Fruit fly (Drosophila melanogaster): ENCODE results near the gene Nf1.
A peak's percentile ranks its signal among the peaks of the same experiment; 100 is the strongest.

Nf1 gene

dm6 chr3R:26017771-26018731 lies 35.2 kb downstream of the Nf1 start (continued):
- peak; percentile 61 for TF ChIP-seq Hr4 (GFP tag; optimal IDR thresholded peaks at IDR 0.05)
- TF ChIP-seq CG8119 (GFP tag; IDR thresholded peaks at IDR 0.05), result peak; percentile 90
- peak; percentile 94 for TF ChIP-seq Ets96B (tag; optimal IDR thresholded peaks at IDR 0.05)
- TF ChIP-seq dsx (GFP tag; optimal IDR thresholded peaks at IDR 0.05; ENCODE audit: poor library complexity, severe bottlenecking), result peak; percentile 95
- TF ChIP-seq Hr39 (GFP tag; optimal IDR thresholded peaks at IDR 0.05), result peak; percentile 25
- TF ChIP-seq esn (GFP tag; optimal IDR thresholded peaks at IDR 0.05), result peak; percentile 92
- peak; percentile 83 for TF ChIP-seq Sox15 (GFP tag; optimal IDR thresholded peaks at IDR 0.05)
- no peak; the same call in 1 of the 2 replicates for TF ChIP-seq CG11294 (GFP tag; IDR thresholded peaks at IDR 0.05)
- peak; percentile 54 for TF ChIP-seq Gug (GFP tag; IDR thresholded peaks at IDR 0.05)
- TF ChIP-seq Eip78C (GFP tag), result peak; percentile 97
- TF ChIP-seq CG8632 (GFP tag; optimal IDR thresholded peaks at IDR 0.05), result peak; percentile 94
- TF ChIP-seq eg (GFP tag; IDR thresholded peaks at IDR 0.05), result peak; percentile 68
- TF ChIP-seq CG3032 (tag; optimal IDR thresholded peaks at IDR 0.05), result peak; percentile 95
- TF ChIP-seq CG6854 (GFP tag; optimal IDR thresholded peaks at IDR 0.05), result peak; percentile 90

DNA sequence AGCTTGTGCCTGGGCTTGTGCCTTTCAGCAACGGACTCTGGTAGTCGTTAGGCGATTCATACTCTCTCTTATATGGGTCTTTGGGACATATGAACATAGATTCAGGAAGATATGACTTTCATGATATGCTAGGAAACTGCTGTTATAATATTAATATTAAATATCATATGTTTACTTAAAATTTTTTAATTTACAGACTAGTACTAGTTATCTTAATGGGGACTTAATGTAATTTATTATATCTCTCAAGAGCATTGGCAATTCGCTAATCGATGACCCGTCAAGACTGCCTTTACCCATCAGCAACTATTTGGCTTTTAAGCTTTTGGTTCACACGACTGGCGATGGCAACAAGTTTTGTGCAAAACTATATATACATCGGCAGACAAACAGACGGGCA lies 36.4 kb downstream of the Nf1 start:
- TF ChIP-seq svp (GFP tag) (no peak), Eip93F (GFP tag; optimal IDR thresholded peaks at IDR 0.05) (no peak), topi (GFP tag; optimal IDR thresholded peaks at IDR 0.05) (no peak), OdsH (GFP tag; optimal IDR thresholded peaks at IDR 0.05) (peak; percentile 64), net (GFP tag; optimal IDR thresholded peaks at IDR 0.05) (peak; percentile 39), Ets21C (GFP tag; optimal IDR thresholded peaks at IDR 0.05) (no peak), CG7368 (GFP tag; optimal IDR thresholded peaks at IDR 0.05) (no peak), lz (GFP tag; optimal IDR thresholded peaks at IDR 0.05) (no peak), pdm3 (GFP tag; optimal IDR thresholded peaks at IDR 0.05) (peak; percentile 20), Ets96B (tag; optimal IDR thresholded peaks at IDR 0.05) (peak; percentile 64), salr (GFP tag; optimal IDR thresholded peaks at IDR 0.05) (peak in 1 of 2 experiments; percentile 53), Lpt (GFP tag; optimal IDR thresholded peaks at IDR 0.05) (peak; percentile 67), CG8632 (GFP tag; optimal IDR thresholded peaks at IDR 0.05) (peak; percentile 10), Sox15 (GFP tag; optimal IDR thresholded peaks at IDR 0.05) (no peak), dsx (GFP tag; optimal IDR thresholded peaks at IDR 0.05; ENCODE audit: poor library complexity, severe bottlenecking) (no peak), cyc (GFP tag; optimal IDR thresholded peaks at IDR 0.05) (no peak), CG6276 (GFP tag; optimal IDR thresholded peaks at IDR 0.05) (peak; percentile 85), CG11294 (GFP tag; IDR thresholded peaks at IDR 0.05) (peak; percentile 69), Gug (GFP tag; IDR thresholded peaks at IDR 0.05) (peak; percentile 76), Sox102F (GFP tag; optimal IDR thresholded peaks at IDR 0.05) (no peak), Eip75B (GFP tag; optimal IDR thresholded peaks at IDR 0.05) (no peak), CG9139 (GFP tag; optimal IDR thresholded peaks at IDR 0.05) (no peak), Met (GFP tag; optimal IDR thresholded peaks at IDR 0.05) (no peak), fd85E (GFP tag; optimal IDR thresholded peaks at IDR 0.05) (no peak), CG11902 (GFP tag; optimal IDR thresholded peaks at IDR 0.05) (no peak), CG16779 (tag; optimal IDR thresholded peaks at IDR 0.05) (no peak), esn (GFP tag; optimal IDR thresholded peaks at IDR 0.05) (no peak), achi (GFP tag; optimal IDR thresholded peaks at IDR 0.05) (peak; percentile 69), CG31627 (GFP tag; optimal IDR thresholded peaks at IDR 0.05) (no peak), CG1621 (tag; optimal IDR thresholded peaks at IDR 0.05) (no peak), Eip78C (GFP tag) (peak; percentile 68), vri (GFP tag; optimal IDR thresholded peaks at IDR 0.05) (no peak), CG8119 (GFP tag; IDR thresholded peaks at IDR 0.05) (peak; percentile 93), CG10669 (GFP tag; optimal IDR thresholded peaks at IDR 0.05) (peak; percentile 0), Hr39 (GFP tag; optimal IDR thresholded peaks at IDR 0.05) (no peak), CG32006 (GFP tag; optimal IDR thresholded peaks at IDR 0.05) (peak; percentile 91), fd59A (GFP tag; optimal IDR thresholded peaks at IDR 0.05) (no peak), CG3032 (tag; optimal IDR thresholded peaks at IDR 0.05) (peak; percentile 37), Blimp-1 (GFP tag; optimal IDR thresholded peaks at IDR 0.05) (no peak), CG6808 (GFP tag; optimal IDR thresholded peaks at IDR 0.05) (peak; percentile 23), CG3919 (GFP tag; optimal IDR thresholded peaks at IDR 0.05) (peak; percentile 52), CG15336 (GFP tag; IDR thresholded peaks at IDR 0.05) (peak; percentile 95), Hr38 (GFP tag; optimal IDR thresholded peaks at IDR 0.05) (no peak)
